Fruit fly (Drosophila melanogaster): ENCODE results near the gene SecS.

SecS gene

DNA sequence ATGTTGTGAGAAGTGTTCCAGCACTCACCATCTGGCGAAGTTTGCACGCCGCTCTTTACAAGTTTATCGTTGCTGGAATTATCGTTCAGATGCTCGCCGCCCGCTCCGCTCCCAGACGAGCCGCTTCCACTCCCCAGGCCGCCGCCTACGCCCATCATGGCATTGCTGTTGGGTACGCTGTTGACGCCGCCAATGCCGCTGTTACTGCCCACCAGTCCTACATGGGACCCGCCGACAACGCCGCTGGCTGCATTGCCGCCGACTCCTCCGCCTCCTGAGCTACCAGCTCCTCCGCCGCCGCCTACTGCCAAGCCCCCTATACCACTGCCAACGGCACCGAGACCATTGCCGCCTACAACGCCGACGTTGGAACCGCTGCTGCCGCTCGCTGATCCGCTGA is 7.2 kb downstream of the SecS start:
- TF ChIP-seq cic (GFP tag; optimal IDR thresholded peaks at IDR 0.05) (no peak), kay (GFP tag; ENCODE audit: borderline replicate concordance) (no peak), bab1 (GFP tag; optimal IDR thresholded peaks at IDR 0.05) (no peak), Clk (GFP tag; optimal IDR thresholded peaks at IDR 0.05) (no peak), ovo (GFP tag; optimal IDR thresholded peaks at IDR 0.05) (no peak), CG14711 (tag; optimal IDR thresholded peaks at IDR 0.05) (no peak), CG12768 (GFP tag; optimal IDR thresholded peaks at IDR 0.05) (no peak), CG5204 (GFP tag; optimal IDR thresholded peaks at IDR 0.05) (no peak), CG33017 (tag; optimal IDR thresholded peaks at IDR 0.05) (no peak), Hr96 (GFP tag; optimal IDR thresholded peaks at IDR 0.05) (no peak), Crg-1 (GFP tag; optimal IDR thresholded peaks at IDR 0.05) (no peak), pad (GFP tag; optimal IDR thresholded peaks at IDR 0.05) (no peak), tj (GFP tag; optimal IDR thresholded peaks at IDR 0.05) (no peak), CG7045 (GFP tag; optimal IDR thresholded peaks at IDR 0.05) (no peak), CG1620 (GFP tag; optimal IDR thresholded peaks at IDR 0.05) (no peak), CG7101 (tag; optimal IDR thresholded peaks at IDR 0.05) (no peak), cnc (optimal IDR thresholded peaks at IDR 0.05) (no peak), toe (GFP tag; optimal IDR thresholded peaks at IDR 0.05) (no peak)

DNA sequence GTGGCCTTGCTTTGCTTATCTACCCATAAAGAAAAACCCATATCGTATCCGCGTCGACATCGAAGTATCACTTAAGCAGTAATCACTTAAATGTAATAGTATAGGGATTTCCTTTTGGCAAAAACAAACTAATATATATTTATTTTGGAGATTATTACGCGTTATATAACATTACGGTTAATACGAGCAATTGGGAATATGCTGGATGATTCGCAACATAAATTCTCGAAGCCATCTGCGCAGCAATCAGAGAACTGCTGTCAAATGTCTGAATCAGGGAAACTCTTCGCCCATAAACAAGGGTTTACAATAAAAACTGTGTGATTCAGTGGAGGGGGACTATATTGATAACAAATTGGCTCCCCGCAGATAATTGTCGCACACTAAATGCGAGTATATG is 9.4 kb downstream of the SecS start:
- TF ChIP-seq CG7101 (tag; optimal IDR thresholded peaks at IDR 0.05): no peak
- TF ChIP-seq cic (GFP tag; optimal IDR thresholded peaks at IDR 0.05): no peak
- no peak for TF ChIP-seq Hr96 (GFP tag; optimal IDR thresholded peaks at IDR 0.05)
- no peak for TF ChIP-seq CG5204 (GFP tag; optimal IDR thresholded peaks at IDR 0.05)
- TF ChIP-seq ovo (GFP tag; optimal IDR thresholded peaks at IDR 0.05): no peak
- TF ChIP-seq CG12768 (GFP tag; optimal IDR thresholded peaks at IDR 0.05): no peak
- TF ChIP-seq kay (GFP tag; ENCODE audit: borderline replicate concordance): no peak
- no peak for TF ChIP-seq CG11617 (GFP tag; optimal IDR thresholded peaks at IDR 0.05)
- TF ChIP-seq Mnt (GFP tag; optimal IDR thresholded peaks at IDR 0.05): no peak
- TF ChIP-seq Clk (GFP tag; optimal IDR thresholded peaks at IDR 0.05): no peak

DNA sequence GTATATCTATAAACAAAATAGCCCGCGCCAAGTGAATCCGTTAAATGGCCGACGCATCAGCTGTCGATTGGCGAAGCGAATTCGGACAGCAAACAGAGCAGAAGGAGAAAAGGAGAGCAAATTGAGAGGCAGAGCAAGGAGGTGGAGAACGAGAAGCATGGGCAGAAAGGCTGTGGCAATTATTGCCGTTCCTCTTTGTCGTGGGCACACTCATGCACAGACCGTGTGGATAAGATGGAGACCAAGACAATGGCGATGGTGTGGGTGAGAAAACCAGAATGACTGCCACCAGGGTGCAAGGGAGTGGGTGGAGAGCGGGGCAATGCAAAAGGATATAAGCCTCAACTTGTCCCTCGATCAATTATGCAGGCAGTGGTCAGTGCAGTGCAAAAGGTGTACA is 9.9 kb downstream of the SecS start:
- TF ChIP-seq pad (GFP tag; optimal IDR thresholded peaks at IDR 0.05): peak; percentile 0
- no peak for TF ChIP-seq CG5204 (GFP tag; optimal IDR thresholded peaks at IDR 0.05)

DNA sequence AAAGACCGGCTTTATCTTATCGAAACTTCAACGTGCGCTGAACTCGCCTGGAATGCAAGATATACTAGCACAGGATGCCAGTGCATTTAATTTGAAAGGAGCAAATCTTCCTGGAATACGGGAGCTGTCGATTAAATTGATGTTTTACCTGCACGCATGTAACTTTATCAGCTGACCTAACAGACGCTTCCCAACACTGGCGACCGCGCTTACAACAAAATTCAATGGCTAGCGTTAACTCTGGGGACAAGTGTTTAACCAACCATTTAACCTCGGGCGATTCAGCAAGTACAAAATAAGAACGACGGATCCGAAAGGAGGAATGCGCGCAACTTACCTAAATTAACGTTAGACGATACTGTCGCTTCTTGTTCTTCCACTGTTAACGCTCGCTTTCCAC is 10.5 kb downstream of the SecS start:
- no peak for TF ChIP-seq cic (GFP tag; optimal IDR thresholded peaks at IDR 0.05)
- TF ChIP-seq pad (GFP tag; optimal IDR thresholded peaks at IDR 0.05): no peak
- TF ChIP-seq Clk (GFP tag; optimal IDR thresholded peaks at IDR 0.05): no peak
- no peak for TF ChIP-seq Mnt (GFP tag; optimal IDR thresholded peaks at IDR 0.05)
- no peak for TF ChIP-seq cnc (optimal IDR thresholded peaks at IDR 0.05)
- no peak for TF ChIP-seq tj (GFP tag; optimal IDR thresholded peaks at IDR 0.05)
- TF ChIP-seq CG33017 (tag; optimal IDR thresholded peaks at IDR 0.05): no peak
- TF ChIP-seq kay (GFP tag; ENCODE audit: borderline replicate concordance): no peak
- no peak for TF ChIP-seq Hr96 (GFP tag; optimal IDR thresholded peaks at IDR 0.05)
- no peak for TF ChIP-seq CG12768 (GFP tag; optimal IDR thresholded peaks at IDR 0.05)
- TF ChIP-seq ovo (GFP tag; optimal IDR thresholded peaks at IDR 0.05): no peak

DNA sequence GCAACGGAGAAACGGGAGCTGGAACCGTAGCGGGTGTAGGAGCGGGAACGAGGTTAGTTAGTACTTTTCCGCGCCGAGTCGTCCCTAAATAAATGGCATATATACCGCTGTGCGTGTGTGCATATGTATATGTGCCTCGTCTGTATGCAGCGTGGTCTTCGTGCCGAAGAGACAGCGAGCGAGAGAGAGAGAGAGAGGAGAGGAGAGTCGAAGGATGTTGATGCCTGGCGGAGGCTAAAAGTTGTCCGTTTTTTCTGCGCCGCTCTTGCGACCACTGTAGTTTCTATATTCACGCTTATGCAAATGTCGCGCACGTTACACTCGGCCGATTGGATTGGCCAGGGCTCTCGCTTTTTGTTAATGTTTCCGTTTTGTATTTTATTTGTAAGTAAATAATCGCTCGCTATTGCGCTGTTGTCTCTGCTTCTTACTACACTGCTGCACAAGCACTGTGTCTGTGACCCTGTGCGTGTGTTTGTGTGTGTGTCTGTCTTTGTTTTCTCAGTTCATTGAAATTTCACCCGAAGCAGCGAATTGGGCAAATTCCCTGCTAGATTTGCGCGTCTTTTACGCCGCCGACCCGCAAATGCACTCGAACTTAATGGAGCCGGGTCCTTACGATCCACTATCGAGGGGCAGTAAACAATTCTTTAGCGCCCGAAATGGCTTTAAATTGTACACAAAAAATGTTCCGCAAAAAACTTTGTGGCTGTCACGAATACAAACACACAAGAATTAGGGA is 11.3 kb downstream of the SecS start, which contains the start of gene Rga:
Gene Rga (minus strand): TSS at position 741 of the 742 bp plus-strand sequence.
- TF ChIP-seq Clk (GFP tag; optimal IDR thresholded peaks at IDR 0.05) (no peak), tj (GFP tag; optimal IDR thresholded peaks at IDR 0.05) (peak; percentile 2), CG11617 (GFP tag; optimal IDR thresholded peaks at IDR 0.05) (no peak), kay (GFP tag; ENCODE audit: borderline replicate concordance) (no peak)

DNA sequence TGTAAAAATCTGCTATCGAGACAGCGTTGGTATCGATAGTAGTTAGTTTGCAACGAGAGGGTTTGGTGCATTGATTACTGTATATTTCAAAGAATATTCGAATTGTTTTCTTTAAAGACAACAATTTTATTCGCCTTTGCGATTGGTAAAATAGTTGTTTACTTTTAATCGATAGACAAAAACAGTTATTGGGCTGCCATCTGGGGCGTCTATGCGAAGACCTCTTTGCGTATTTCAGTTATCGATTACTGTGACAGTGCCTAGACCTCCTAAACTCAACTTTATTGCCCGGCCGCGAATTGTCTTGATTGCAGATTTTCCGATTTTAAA is 11.8 kb downstream of the SecS start, which contains the start of gene Atu:
Gene Atu (plus strand): TSS at position 245 of the 330 bp plus-strand sequence.
- no peak for TF ChIP-seq CG5204 (GFP tag; optimal IDR thresholded peaks at IDR 0.05)
- peak; percentile 36 for TF ChIP-seq Mnt (GFP tag; optimal IDR thresholded peaks at IDR 0.05)
- no peak for TF ChIP-seq Hr96 (GFP tag; optimal IDR thresholded peaks at IDR 0.05)
- TF ChIP-seq CG11617 (GFP tag; optimal IDR thresholded peaks at IDR 0.05): peak; percentile 59
- TF ChIP-seq Crg-1 (GFP tag; optimal IDR thresholded peaks at IDR 0.05): peak; percentile 14
- no peak for TF ChIP-seq CG1620 (GFP tag; optimal IDR thresholded peaks at IDR 0.05)
- TF ChIP-seq CG7045 (GFP tag; optimal IDR thresholded peaks at IDR 0.05): peak; percentile 23
- no peak for TF ChIP-seq cnc (optimal IDR thresholded peaks at IDR 0.05)
- TF ChIP-seq CG33017 (tag; optimal IDR thresholded peaks at IDR 0.05): no peak
- no peak for TF ChIP-seq Clk (GFP tag; optimal IDR thresholded peaks at IDR 0.05)
- peak; percentile 26 for TF ChIP-seq tj (GFP tag; optimal IDR thresholded peaks at IDR 0.05)
- TF ChIP-seq CG7101 (tag; optimal IDR thresholded peaks at IDR 0.05): peak; percentile 23
- peak; percentile 40 for TF ChIP-seq bab1 (GFP tag; optimal IDR thresholded peaks at IDR 0.05)
- no peak for TF ChIP-seq toe (GFP tag; optimal IDR thresholded peaks at IDR 0.05)
- TF ChIP-seq CG14711 (tag; optimal IDR thresholded peaks at IDR 0.05): no peak
- TF ChIP-seq pad (GFP tag; optimal IDR thresholded peaks at IDR 0.05): peak; percentile 5
- TF ChIP-seq CG12768 (GFP tag; optimal IDR thresholded peaks at IDR 0.05): peak; percentile 7
- no peak for TF ChIP-seq cic (GFP tag; optimal IDR thresholded peaks at IDR 0.05)
- TF ChIP-seq ovo (GFP tag; optimal IDR thresholded peaks at IDR 0.05): peak; percentile 46
- TF ChIP-seq kay (GFP tag; ENCODE audit: borderline replicate concordance): no peak

DNA sequence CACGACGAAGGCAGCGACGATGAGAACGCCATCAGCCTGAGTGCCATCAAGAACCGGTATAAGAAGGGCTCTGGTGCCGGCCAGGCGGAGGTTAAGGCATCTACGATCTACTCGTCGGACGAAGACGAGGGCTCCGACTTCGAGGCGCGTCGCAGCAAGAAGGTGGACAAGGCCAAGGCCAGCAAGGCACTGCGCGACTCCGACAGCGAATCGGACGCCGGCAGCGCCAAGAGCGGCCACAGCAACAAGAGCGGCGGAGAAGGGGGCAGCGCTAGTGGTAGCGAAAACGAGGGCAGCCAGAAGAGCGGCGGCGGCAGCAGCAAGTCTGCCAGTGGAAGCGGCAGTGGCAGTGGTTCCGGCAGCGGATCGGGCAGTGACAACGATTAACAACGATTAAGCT is 14.3 kb downstream of the SecS start:
- TF ChIP-seq Hr96 (GFP tag; optimal IDR thresholded peaks at IDR 0.05) (no peak), CG1620 (GFP tag; optimal IDR thresholded peaks at IDR 0.05) (no peak), cnc (optimal IDR thresholded peaks at IDR 0.05) (no peak), kay (GFP tag; ENCODE audit: borderline replicate concordance) (no peak), toe (GFP tag; optimal IDR thresholded peaks at IDR 0.05) (no peak), cic (GFP tag; optimal IDR thresholded peaks at IDR 0.05) (no peak), CG12768 (GFP tag; optimal IDR thresholded peaks at IDR 0.05) (no peak), Crg-1 (GFP tag; optimal IDR thresholded peaks at IDR 0.05) (no peak), CG14711 (tag; optimal IDR thresholded peaks at IDR 0.05) (no peak)
